Fruit fly (Drosophila melanogaster): ENCODE results near the gene Cpr65Ax1.

DNA sequence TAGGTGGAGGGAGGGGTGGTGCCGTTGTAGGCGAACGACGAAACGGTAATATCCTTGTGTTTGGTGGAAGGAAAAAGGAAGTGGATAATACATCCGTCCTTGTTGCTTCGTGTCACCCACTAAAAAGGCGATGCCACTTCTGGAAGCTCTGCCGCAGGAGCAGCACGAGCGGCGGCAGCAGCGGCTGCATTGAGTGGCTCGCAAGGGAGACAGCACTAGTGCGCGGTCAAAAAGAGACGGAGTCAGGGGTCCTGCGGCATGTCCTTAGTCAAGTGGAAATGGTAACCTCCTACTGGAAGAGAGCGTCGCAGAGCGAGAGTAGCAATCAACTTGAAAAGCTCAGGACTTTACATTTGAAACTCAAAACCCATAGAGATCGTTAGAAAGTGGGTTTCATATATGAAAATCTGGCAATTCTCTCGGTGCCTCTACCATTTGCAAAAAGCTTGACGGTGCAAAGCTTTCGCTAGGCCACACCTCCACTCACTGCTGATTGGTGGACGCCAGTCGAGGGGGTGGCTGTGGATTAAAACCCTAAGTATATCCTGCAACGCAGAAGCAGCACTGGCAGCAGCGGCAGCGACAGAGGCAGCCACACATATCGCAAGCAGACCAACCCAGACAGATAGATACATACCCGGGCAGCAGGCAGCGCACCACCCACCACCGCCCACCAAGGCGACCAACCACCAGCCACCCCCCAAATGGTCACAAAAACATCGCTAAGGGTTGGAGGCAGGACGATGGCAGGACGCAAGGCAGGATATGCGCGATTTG lies 36.9 kb downstream of the Cpr65Ax1 start:
- TF ChIP-seq cic (GFP tag; optimal IDR thresholded peaks at IDR 0.05) (no peak), bab1 (GFP tag; optimal IDR thresholded peaks at IDR 0.05) (no peak), CG14711 (tag; optimal IDR thresholded peaks at IDR 0.05) (no peak), tj (GFP tag; optimal IDR thresholded peaks at IDR 0.05) (no peak), Mnt (GFP tag; optimal IDR thresholded peaks at IDR 0.05) (no peak), Crg-1 (GFP tag; optimal IDR thresholded peaks at IDR 0.05) (no peak), CG5204 (GFP tag; optimal IDR thresholded peaks at IDR 0.05) (no peak), toe (GFP tag; optimal IDR thresholded peaks at IDR 0.05) (no peak), CG33017 (tag; optimal IDR thresholded peaks at IDR 0.05) (no peak), CG1620 (GFP tag; optimal IDR thresholded peaks at IDR 0.05) (no peak)
